Fruit fly (Drosophila melanogaster) S2 (cell line): ENCODE measurements around the gene Hel89B.

Experiments
- CG8478 ChIP-seq: fragments of >200 bp; optimal IDR thresholded peaks from 2 replicates; lab custom pipeline; 2018
- CTCF ChIP-seq, 2 experiments: fragments of >200 bp; optimal IDR thresholded peaks; 2 replicates each; lab custom pipeline; 2018

- TF ChIP-seq CG8478 (lab: Kevin White, UChicago) (peak; percentile 61), CTCF (optimal IDR thresholded peaks at IDR 0.05; lab: Kevin White, UChicago) (no peak)
Observed at dm6 chr3R:16004691-16005474, 31.8 kb downstream of the Hel89B start.
